Fruit fly (Drosophila melanogaster): Measurements from ENCODE around the gene Cpr30B.

DNA sequence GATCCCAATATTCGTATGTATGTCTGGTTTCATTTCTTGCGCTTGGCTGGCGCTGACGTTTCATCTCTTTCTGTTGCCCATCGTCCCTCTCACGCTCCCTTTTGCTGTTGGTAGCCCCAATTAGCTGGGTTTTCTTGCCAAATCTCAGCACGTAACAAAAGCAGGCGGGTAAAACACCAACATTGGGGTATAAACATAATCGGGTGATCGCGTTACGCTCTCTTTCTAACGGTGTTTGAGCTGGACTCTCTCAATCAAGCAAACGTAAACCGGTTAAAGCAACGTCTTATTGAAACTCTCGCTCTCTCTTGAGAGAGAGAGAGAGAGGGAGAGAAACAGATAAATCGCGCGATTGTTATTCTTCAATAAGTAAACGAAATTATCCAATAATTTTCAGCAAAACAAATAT, 19.9 kb upstream of the Cpr30B start:
- TF ChIP-seq psq (optimal IDR thresholded peaks at IDR 0.05) = no peak
- no peak for TF ChIP-seq Sin3A (optimal IDR thresholded peaks at IDR 0.05)
- TF ChIP-seq ttk (optimal IDR thresholded peaks at IDR 0.05) = no peak
- TF ChIP-seq h (optimal IDR thresholded peaks at IDR 0.05) = no peak
- no peak for TF ChIP-seq insv (optimal IDR thresholded peaks at IDR 0.05)

Measured in Kc167 (cell line).